Fruit fly (Drosophila melanogaster) whole organism, embryonic: ENCODE data around the gene svr.

Experiments used
- Aef1 ChIP-seq: fragments of 200-800 bp; sonication (Bioruptor generic); IDR thresholded peaks from 3 replicates; pipeline ENCODE4 v1.3.6; 2022; ENCODE audit warnings: missing biosample characterization, missing genetic modification characterization
- Antp ChIP-seq: fragments of 200-800 bp; sonication (Bioruptor generic); optimal IDR thresholded peaks from 3 replicates; lab custom pipeline; 2016; ENCODE audit warnings: missing biosample characterization, missing genetic modification characterization
- CG10147 ChIP-seq: fragments of 200-800 bp; sonication (Bioruptor generic); optimal IDR thresholded peaks from 2 replicates; lab custom pipeline; 2019; ENCODE audit warnings: missing biosample characterization, mild to moderate bottlenecking, missing genetic modification characterization, moderate library complexity
- CG10462 ChIP-seq: fragments of 200-800 bp; sonication (Bioruptor generic); optimal IDR thresholded peaks from 2 replicates; lab custom pipeline; 2016; ENCODE audit warnings: missing biosample characterization, missing genetic modification characterization
- CG10565 ChIP-seq: fragments of 200-800 bp; sonication (Bioruptor generic); optimal IDR thresholded peaks from 3 replicates; lab custom pipeline; 2016; ENCODE audit warnings: missing biosample characterization, mild to moderate bottlenecking, missing genetic modification characterization
- CG11695 ChIP-seq: fragments of 200-800 bp; sonication (Bioruptor generic); IDR thresholded peaks from 3 replicates; pipeline ENCODE4 v1.3.6; 2022; ENCODE audit warnings: missing biosample characterization, missing genetic modification characterization
- CG13296 ChIP-seq: fragments of 200-800 bp; sonication (Bioruptor generic); optimal IDR thresholded peaks from 3 replicates; lab custom pipeline; 2018; ENCODE audit warnings: missing biosample characterization, mild to moderate bottlenecking, missing genetic modification characterization
- CG16779 ChIP-seq: fragments of 200-800 bp; sonication (Bioruptor generic); IDR thresholded peaks from 2 replicates; pipeline ENCODE4 v1.3.6; 2022; ENCODE audit warnings: missing biosample characterization, missing genetic modification characterization
- CG17568 ChIP-seq: fragments of 200-800 bp; sonication (Bioruptor generic); optimal IDR thresholded peaks from 2 replicates; lab custom pipeline; 2018; ENCODE audit warnings: missing biosample characterization, mild to moderate bottlenecking, missing genetic modification characterization, moderate library complexity
- CG17829 ChIP-seq: fragments of 200-800 bp; optimal IDR thresholded peaks from 2 replicates; lab custom pipeline; 2019; ENCODE audit warnings: missing biosample characterization, mild to moderate bottlenecking, missing genetic modification characterization, moderate library complexity
- CG2116 ChIP-seq: fragments of 200-800 bp; sonication (Bioruptor generic); optimal IDR thresholded peaks from 3 replicates; lab custom pipeline; 2018; ENCODE audit warnings: missing biosample characterization, mild to moderate bottlenecking, missing genetic modification characterization
- CG3281 ChIP-seq: fragments of 200-800 bp; sonication (Bioruptor generic); optimal IDR thresholded peaks from 3 replicates; lab custom pipeline; 2017; ENCODE audit warnings: missing biosample characterization, mild to moderate bottlenecking, missing genetic modification characterization
- CG3726 ChIP-seq: fragments of 200-800 bp; sonication (Bioruptor generic); IDR thresholded peaks from 3 replicates; pipeline ENCODE4, ENCODE4 v1.3.6; 2022; ENCODE audit warnings: missing biosample characterization, missing genetic modification characterization
- CG4854 ChIP-seq: fragments of 200-800 bp; sonication (Bioruptor generic); optimal IDR thresholded peaks from 2 replicates; lab custom pipeline; 2016; ENCODE audit warnings: missing biosample characterization, missing genetic modification characterization, inconsistent platforms
- CG6791 ChIP-seq: fragments of 200-800 bp; sonication (Bioruptor generic); IDR thresholded peaks from 3 replicates; pipeline ENCODE4 v1.3.6; 2022; ENCODE audit warnings: missing biosample characterization, missing genetic modification characterization; ENCODE audit not compliant: partially characterized antibody
- CG6854 ChIP-seq: fragments of 200-800 bp; sonication (Bioruptor generic); optimal IDR thresholded peaks from 3 replicates; lab custom pipeline; 2017; ENCODE audit warnings: missing biosample characterization, mild to moderate bottlenecking, missing genetic modification characterization
- CG8281 ChIP-seq: fragments of 200-800 bp; sonication (Bioruptor generic); optimal IDR thresholded peaks from 2 replicates; lab custom pipeline; 2018; ENCODE audit warnings: missing biosample characterization, mild to moderate bottlenecking, missing genetic modification characterization, moderate library complexity
- Camta ChIP-seq: fragments of 200-800 bp; sonication (Bioruptor generic); optimal IDR thresholded peaks from 2 replicates; lab custom pipeline; 2016; ENCODE audit warnings: missing biosample characterization, missing genetic modification characterization
- Doc3 ChIP-seq: fragments of 200-800 bp; sonication (Bioruptor generic); IDR thresholded peaks from 3 replicates; pipeline ENCODE4 v1.3.6; 2022; ENCODE audit warnings: missing biosample characterization, missing genetic modification characterization; ENCODE audit not compliant: partially characterized antibody
- HmgZ ChIP-seq: fragments of 200-800 bp; sonication (Bioruptor generic); optimal IDR thresholded peaks from 2 replicates; lab custom pipeline; 2018; ENCODE audit warnings: missing biosample characterization, mild to moderate bottlenecking, missing genetic modification characterization
- Hsf ChIP-seq: fragments of 200-800 bp; sonication (Bioruptor generic); optimal IDR thresholded peaks from 3 replicates; lab custom pipeline; 2016; ENCODE audit warnings: missing biosample characterization, missing genetic modification characterization
- Lpt ChIP-seq: fragments of >200 bp; optimal IDR thresholded peaks from 2 replicates; lab custom pipeline; 2018; ENCODE audit warnings: missing biosample characterization, missing genetic modification characterization
- Nf-YA ChIP-seq: fragments of 200-800 bp; sonication (Bioruptor generic); IDR thresholded peaks from 2 replicates; pipeline ENCODE4 v1.3.6; 2022; ENCODE audit warnings: missing biosample characterization, missing genetic modification characterization
- Opbp ChIP-seq: fragments of 200-800 bp; sonication (Bioruptor generic); IDR thresholded peaks from 3 replicates; pipeline ENCODE4 v1.3.6; 2022; ENCODE audit warnings: missing biosample characterization, missing genetic modification characterization; ENCODE audit not compliant: partially characterized antibody
- PHDP ChIP-seq: fragments of 200-800 bp; sonication (Bioruptor generic); optimal IDR thresholded peaks from 3 replicates; lab custom pipeline; 2018; ENCODE audit warnings: missing biosample characterization, mild to moderate bottlenecking, missing genetic modification characterization, moderate library complexity
- Sry-β ChIP-seq: fragments of 200-800 bp; sonication (Bioruptor generic); optimal IDR thresholded peaks from 2 replicates; lab custom pipeline; 2018; ENCODE audit warnings: missing biosample characterization, mild to moderate bottlenecking, missing genetic modification characterization, moderate library complexity
- Ssrp ChIP-seq: fragments of 200-800 bp; sonication (Bioruptor generic); optimal IDR thresholded peaks from 2 replicates; lab custom pipeline; 2018; ENCODE audit warnings: missing biosample characterization, mild to moderate bottlenecking, missing genetic modification characterization, moderate library complexity
- ato ChIP-seq: fragments of 200-800 bp; sonication (Bioruptor generic); IDR thresholded peaks from 2 replicates; pipeline ENCODE4 v1.3.6; 2022; ENCODE audit warnings: missing biosample characterization, missing genetic modification characterization; ENCODE audit not compliant: partially characterized antibody
- az2 ChIP-seq: fragments of 200-800 bp; sonication (Bioruptor generic); optimal IDR thresholded peaks from 3 replicates; lab custom pipeline; 2016; ENCODE audit warnings: missing biosample characterization, missing genetic modification characterization
- corto ChIP-seq: fragments of 200-800 bp; sonication (Bioruptor generic); optimal IDR thresholded peaks from 2 replicates; lab custom pipeline; 2016; ENCODE audit warnings: missing biosample characterization, mild to moderate bottlenecking, missing genetic modification characterization, moderate library complexity
- cwo ChIP-seq: fragments of 200-800 bp; sonication (Bioruptor generic); optimal IDR thresholded peaks from 3 replicates; lab custom pipeline; 2017; ENCODE audit warnings: missing biosample characterization, missing genetic modification characterization, mild to moderate bottlenecking, moderate library complexity, missing genetic modification reagents
- dpn ChIP-seq, 2 experiments: fragments of 200-800 bp; sonication (Bioruptor generic); optimal IDR thresholded peaks; 3 replicates each; lab custom pipeline; 2016; ENCODE audit warnings: missing biosample characterization in 2 of 2, missing genetic modification characterization in 2 of 2
- gcm2 ChIP-seq: fragments of 200-800 bp; sonication (Bioruptor generic); optimal IDR thresholded peaks from 2 replicates; lab custom pipeline; 2016; ENCODE audit warnings: missing biosample characterization, missing genetic modification characterization
- h ChIP-seq: fragments of >200 bp; optimal IDR thresholded peaks from 2 replicates; lab custom pipeline; 2017
- ham ChIP-seq: fragments of 200-800 bp; sonication (Bioruptor generic); IDR thresholded peaks from 2 replicates; pipeline ENCODE4 v1.3.6; 2022; ENCODE audit warnings: missing biosample characterization, missing genetic modification characterization
- hth ChIP-seq: fragments of >200 bp; optimal IDR thresholded peaks from 2 replicates; lab custom pipeline; 2017; ENCODE audit warnings: inconsistent platforms
- lbe ChIP-seq: fragments of 200-800 bp; sonication (Bioruptor generic); optimal IDR thresholded peaks from 2 replicates; lab custom pipeline; 2016; ENCODE audit warnings: missing biosample characterization, mild to moderate bottlenecking, missing genetic modification characterization
- nau ChIP-seq: fragments of 200-800 bp; sonication (Bioruptor generic); optimal IDR thresholded peaks from 3 replicates; lab custom pipeline; 2017; ENCODE audit warnings: missing biosample characterization, mild to moderate bottlenecking, missing genetic modification characterization, missing genetic modification reagents
- onecut ChIP-seq: fragments of 200-800 bp; sonication (Bioruptor generic); IDR thresholded peaks from 2 replicates; pipeline ENCODE4 v1.3.6; 2022; ENCODE audit warnings: missing biosample characterization, missing genetic modification characterization
- pan ChIP-seq, 4 experiments: fragments of >200 bp in 3 of 4; fragments of 200-800 bp in 1 of 4; sonication (Bioruptor generic) in 1 of 4; optimal IDR thresholded peaks in 3 of 4; IDR thresholded peaks in 1 of 4; 2 replicates each; pipeline versions ENCODE4 v1.3.6 to Lab custom; 2017 to 2022; ENCODE audit warnings: missing biosample characterization in 2 of 4, missing genetic modification characterization in 2 of 4, mixed read lengths in 1 of 4
- peb ChIP-seq: fragments of 200-800 bp; sonication (Bioruptor generic); IDR thresholded peaks from 2 replicates; pipeline ENCODE4 v1.3.6; 2022; ENCODE audit warnings: missing biosample characterization, missing genetic modification characterization
- pum ChIP-seq: fragments of 200-800 bp; sonication (Bioruptor generic); optimal IDR thresholded peaks from 2 replicates; lab custom pipeline; 2016; ENCODE audit warnings: missing biosample characterization, missing genetic modification characterization
- seq ChIP-seq: fragments of 200-800 bp; sonication (Bioruptor generic); IDR thresholded peaks from 2 replicates; pipeline ENCODE4 v1.3.6; 2022; ENCODE audit warnings: missing biosample characterization, missing genetic modification characterization
- shn ChIP-seq: fragments of 200-800 bp; sonication (Bioruptor generic); optimal IDR thresholded peaks from 3 replicates; lab custom pipeline; 2016; ENCODE audit warnings: missing biosample characterization, missing genetic modification characterization
- tgo ChIP-seq: fragments of 200-800 bp; sonication (Bioruptor generic); IDR thresholded peaks from 3 replicates; pipeline ENCODE4 v1.3.6; 2022; ENCODE audit warnings: missing biosample characterization, missing genetic modification characterization
- tx ChIP-seq: fragments of 200-800 bp; sonication (Bioruptor generic); optimal IDR thresholded peaks from 2 replicates; lab custom pipeline; 2016; ENCODE audit warnings: missing biosample characterization, missing genetic modification characterization
- vvl ChIP-seq: fragments of 200-800 bp; sonication (Bioruptor generic); IDR thresholded peaks from 2 replicates; pipeline ENCODE4 v1.3.6; 2022; ENCODE audit warnings: missing biosample characterization, missing genetic modification characterization
- yki ChIP-seq: fragments of >200 bp; optimal IDR thresholded peaks from 3 replicates; lab custom pipeline; 2018
- z ChIP-seq: fragments of 200-800 bp; sonication (Bioruptor generic); IDR thresholded peaks from 3 replicates; pipeline ENCODE4 v1.3.6; 2022; ENCODE audit warnings: missing biosample characterization, missing genetic modification characterization
- zfh2 ChIP-seq: fragments of 200-800 bp; sonication (Bioruptor generic); optimal IDR thresholded peaks from 2 replicates; lab custom pipeline; 2016; ENCODE audit warnings: missing biosample characterization, missing genetic modification characterization

The svr gene

DNA sequence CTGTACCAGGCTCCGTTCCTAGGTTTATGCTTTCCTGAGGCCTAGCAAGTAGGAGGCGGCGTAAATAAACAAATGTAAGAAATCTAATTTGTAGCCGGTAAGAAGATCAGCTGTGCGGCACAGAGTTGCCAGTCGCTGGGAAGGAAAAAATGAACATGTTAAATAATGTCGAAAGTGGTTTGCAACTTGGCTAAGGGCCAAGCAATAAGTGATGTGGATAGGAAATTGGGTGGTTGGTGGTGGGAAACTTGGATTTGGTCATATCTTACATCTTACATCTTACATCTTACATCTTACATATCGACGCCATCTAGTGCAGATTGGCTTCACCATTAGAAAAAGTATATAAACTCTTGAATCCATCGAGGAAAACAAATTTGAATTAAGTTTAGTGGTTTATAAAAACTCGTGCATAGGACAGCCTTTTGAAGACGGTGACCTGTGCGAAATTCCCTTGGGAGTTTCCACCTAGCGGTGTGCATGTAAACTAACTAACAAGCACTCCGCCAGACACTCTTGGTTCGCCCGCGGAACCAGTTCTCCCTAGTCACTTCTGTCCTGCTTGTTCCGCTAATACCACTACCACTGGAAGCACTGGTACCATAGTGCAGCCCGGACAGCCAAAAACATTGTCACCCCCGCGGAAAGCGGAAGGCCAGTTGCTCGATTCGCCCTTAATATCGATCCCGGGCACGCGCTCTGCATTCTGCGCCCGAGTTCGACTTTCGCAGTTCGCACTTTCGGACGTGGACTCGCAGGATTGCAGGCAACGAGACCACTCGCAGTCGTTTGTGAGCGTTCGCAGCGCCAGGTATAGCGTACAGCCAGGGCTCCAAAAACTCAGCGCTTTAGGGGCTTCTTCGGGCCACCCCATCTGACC lies 33.7 kb downstream of the svr start, which contains the start of the genes CG4293 and Appl (continued):
- TF ChIP-seq CG2116 (GFP tag; lab: Kevin White, UChicago) = peak; percentile 62
- TF ChIP-seq HmgZ (tag; lab: Kevin White, UChicago) = peak; percentile 47
- TF ChIP-seq CG6854 = no peak
- peak in 1 of 2 experiments; percentile 25 for TF ChIP-seq dpn (GFP tag; optimal IDR thresholded peaks at IDR 0.05; lab: Kevin White, UChicago)
- no peak for TF ChIP-seq tgo (GFP tag; lab: Robert Waterston, UW)
- TF ChIP-seq Camta (GFP tag; lab: Kevin White, UChicago) = no peak
- TF ChIP-seq CG3281 (GFP tag; lab: Kevin White, UChicago) = no peak
- TF ChIP-seq CG4854 (GFP tag; lab: Kevin White, UChicago) = no peak
- TF ChIP-seq CG16779 (GFP tag; lab: Robert Waterston, UW) = 0 out of 2 replicates have a peak, but pooled peaks have one; percentile 27
- no peak for TF ChIP-seq CG13296 (GFP tag; lab: Kevin White, UChicago)
- TF ChIP-seq CG10462 (GFP tag; lab: Kevin White, UChicago) = no peak
- TF ChIP-seq Aef1 (GFP tag; lab: Robert Waterston, UW) = no peak
- TF ChIP-seq zfh2 = no peak
- TF ChIP-seq corto (GFP tag; lab: Kevin White, UChicago) = no peak
- no peak for TF ChIP-seq z (GFP tag; lab: Robert Waterston, UW)
- TF ChIP-seq CG6791 (GFP tag; lab: Robert Waterston, UW) = 0 out of 3 replicates have a peak, but pooled peaks have one; percentile 21
- no peak for TF ChIP-seq nau (GFP tag; lab: Kevin White, UChicago)
- TF ChIP-seq Lpt (GFP tag; lab: Kevin White, UChicago) = no peak
- peak; percentile 11 for TF ChIP-seq CG17829
- TF ChIP-seq CG17568 (GFP tag; lab: Kevin White, UChicago) = no peak
- no peak for TF ChIP-seq Ssrp (tag; lab: Kevin White, UChicago)
- TF ChIP-seq Antp (GFP tag; lab: Kevin White, UChicago) = no peak
- no peak for TF ChIP-seq CG8281 (tag; lab: Kevin White, UChicago)
- peak; percentile 22; the same call in 1 of the 2 replicates for TF ChIP-seq vvl
- TF ChIP-seq yki (lab: Kevin White, UChicago) = peak; percentile 33
- TF ChIP-seq onecut (GFP tag; lab: Robert Waterston, UW) = peak; percentile 99
- TF ChIP-seq seq (GFP tag; lab: Robert Waterston, UW) = no peak
- TF ChIP-seq Nf-YA = no peak
- TF ChIP-seq CG3726 (GFP tag; lab: Robert Waterston, UW) = no peak
- no peak for TF ChIP-seq cwo (GFP tag; lab: Kevin White, UChicago)
- TF ChIP-seq az2 = no peak
- no peak for TF ChIP-seq hth (lab: Kevin White, UChicago)
- TF ChIP-seq lbe (GFP tag; lab: Kevin White, UChicago) = no peak
- no peak for TF ChIP-seq Hsf (GFP tag; lab: Kevin White, UChicago)
- no peak for TF ChIP-seq CG10565 (GFP tag; lab: Kevin White, UChicago)
- peak; percentile 9; the same call in 1 of the 3 replicates for TF ChIP-seq Opbp (GFP tag; lab: Robert Waterston, UW)
- TF ChIP-seq peb (GFP tag; lab: Robert Waterston, UW) = no peak
- TF ChIP-seq tx = no peak
- no peak for TF ChIP-seq shn
- no peak for TF ChIP-seq pum
- TF ChIP-seq Sry-β (GFP tag; lab: Kevin White, UChicago) = no peak
- TF ChIP-seq Doc3 (GFP tag; lab: Robert Waterston, UW) = no peak
- no peak for TF ChIP-seq ato (GFP tag; lab: Robert Waterston, UW)
- TF ChIP-seq h = no peak
- TF ChIP-seq gcm2 = no peak
- no peak for TF ChIP-seq CG11695 (GFP tag; lab: Robert Waterston, UW)
- no peak for TF ChIP-seq ham (GFP tag; lab: Robert Waterston, UW)
- no peak for TF ChIP-seq PHDP (tag; lab: Kevin White, UChicago)
- peak; percentile 9 for TF ChIP-seq CG10147 (GFP tag; lab: Kevin White, UChicago)
- no peak for TF ChIP-seq pan (optimal IDR thresholded peaks at IDR 0.05; lab: Kevin White, UChicago)
- TF ChIP-seq pan (GFP tag; optimal IDR thresholded peaks at IDR 0.05 in 1 of 2, IDR thresholded peaks at IDR 0.05 in 1 of 2) = no peak
